Worm (Caenorhabditis elegans) whole organism, L4 larva: ENCODE data around the gene C18D11.7.

Source experiments
- Y5F2A.4 ChIP-seq: fragments of 200-800 bp; sonication (Bioruptor generic); optimal IDR thresholded peaks from 2 replicates; lab custom pipeline; 2018; ENCODE audit warnings: mild to moderate bottlenecking, missing genetic modification characterization, missing compliant biosample characterization
- ama-1 ChIP-seq: fragments of 150-350 bp; optimal IDR thresholded peaks from 2 replicates; lab custom pipeline; 2014; ENCODE audit warnings: inconsistent platforms, mixed read lengths
- ceh-82 ChIP-seq: sonication (generic microtip); optimal IDR thresholded peaks from 2 replicates; lab custom pipeline; 2017; ENCODE audit warnings: missing biosample characterization, missing genetic modification characterization
- daf-19 ChIP-seq: fragments of 200-800 bp; sonication (Bioruptor generic); conservative IDR thresholded peaks from 2 replicates; pipeline ENCODE4 v1.3.6; 2022; ENCODE audit warnings: missing genetic modification characterization, missing compliant biosample characterization
- lin-29 ChIP-seq: fragments of 200-800 bp; sonication (Bioruptor generic); IDR thresholded peaks from 2 replicates; pipeline ENCODE4 v1.3.6; 2022; ENCODE audit warnings: missing genetic modification reagents, missing genetic modification characterization, missing compliant biosample characterization
- lir-3 ChIP-seq: sonication (generic microtip); optimal IDR thresholded peaks from 2 replicates; lab custom pipeline; 2016; ENCODE audit warnings: mild to moderate bottlenecking, missing genetic modification characterization, missing compliant biosample characterization
- nhr-41 ChIP-seq: fragments of 200-800 bp; sonication (Bioruptor generic); IDR thresholded peaks from 2 replicates; pipeline ENCODE4 v1.3.6; 2022; ENCODE audit warnings: missing genetic modification reagents, missing genetic modification characterization, missing compliant biosample characterization
- pha-4 ChIP-seq, 2 experiments: fragments of 150-350 bp in 1 of 2; fragments of 200-800 bp in 1 of 2; sonication (Bioruptor generic) in 1 of 2; IDR thresholded peaks in 1 of 2; optimal IDR thresholded peaks in 1 of 2; 2 replicates each; pipeline versions ENCODE4 v1.3.6 to Lab custom; 2014 to 2022; ENCODE audit warnings: missing genetic modification characterization in 2 of 2, missing genetic modification reagents in 2 of 2, missing biosample characterization in 1 of 2, missing compliant biosample characterization in 1 of 2
- snpc-4 ChIP-seq: fragments of 150-350 bp; optimal IDR thresholded peaks from 2 replicates; lab custom pipeline; 2014; ENCODE audit warnings: missing biosample characterization, missing genetic modification characterization
- ztf-11 ChIP-seq: fragments of 150-350 bp; optimal IDR thresholded peaks from 2 replicates; lab custom pipeline; 2014; ENCODE audit warnings: missing biosample characterization, missing genetic modification characterization

DNA sequence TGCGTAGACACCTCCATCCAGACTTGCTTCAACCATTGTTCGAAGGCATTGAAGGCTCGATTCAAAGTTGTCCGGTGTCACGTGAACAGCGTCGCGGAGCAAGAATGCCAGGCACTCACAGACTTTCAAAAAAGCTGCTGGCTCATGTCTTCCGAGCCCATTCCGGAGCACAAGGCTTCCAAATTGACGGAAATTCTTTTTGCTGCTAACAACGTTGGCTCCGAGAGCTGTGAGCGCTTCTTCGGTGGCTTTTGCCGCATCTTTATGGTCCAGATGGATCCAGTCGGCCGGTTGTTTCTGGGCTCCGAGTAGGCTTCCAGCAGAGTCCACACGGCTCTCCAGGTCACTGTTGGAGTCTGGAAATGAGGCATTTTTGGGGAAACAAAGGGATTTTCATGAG lies 48.7 kb downstream of the C18D11.7 start:
- TF ChIP-seq pha-4 (GFP tag; IDR thresholded peaks at IDR 0.05; lab: Robert Waterston, UW) (no peak), pha-4 (tag; optimal IDR thresholded peaks at IDR 0.05; lab: Kevin White, UChicago) (no peak), ama-1 (lab: Kevin White, UChicago) (no peak), lin-29 (GFP tag; lab: Robert Waterston, UW) (no peak), daf-19 (GFP tag; lab: Robert Waterston, UW) (no peak), nhr-41 (no peak), ztf-11 (tag; lab: Kevin White, UChicago) (no peak), ceh-82 (tag; lab: Kevin White, UChicago) (no peak), Y5F2A.4 (GFP tag; lab: Kevin White, UChicago) (no peak), snpc-4 (tag; lab: Kevin White, UChicago) (no peak), lir-3 (no peak)
